Fruit fly (Drosophila melanogaster) Kc167 (cell line): Measurements from ENCODE around the gene xit.

ENCODE experiments used
- Myc ChIP-seq: fragments of >200 bp; optimal IDR thresholded peaks from 2 replicates; lab custom pipeline; 2017; ENCODE audit warnings: missing external identifiers
- Sin3A ChIP-seq: fragments of >200 bp; optimal IDR thresholded peaks from 2 replicates; lab custom pipeline; 2018; ENCODE audit warnings: missing external identifiers
- h ChIP-seq: fragments of >200 bp; optimal IDR thresholded peaks from 3 replicates; lab custom pipeline; 2018; ENCODE audit warnings: missing external identifiers
- insv ChIP-seq: fragments of >200 bp; optimal IDR thresholded peaks from 3 replicates; lab custom pipeline; 2018; ENCODE audit warnings: missing external identifiers
- psq ChIP-seq: fragments of >200 bp; optimal IDR thresholded peaks from 2 replicates; lab custom pipeline; 2017; ENCODE audit warnings: missing external identifiers
- ttk ChIP-seq: sonication (Bioruptor generic); optimal IDR thresholded peaks from 2 replicates; lab custom pipeline; 2017; ENCODE audit warnings: missing external identifiers

The xit gene

dm6 chrX:6857269-6857668 is 36.5 kb downstream of the xit start:
- no peak for TF ChIP-seq psq (lab: Kevin White, UChicago)

DNA sequence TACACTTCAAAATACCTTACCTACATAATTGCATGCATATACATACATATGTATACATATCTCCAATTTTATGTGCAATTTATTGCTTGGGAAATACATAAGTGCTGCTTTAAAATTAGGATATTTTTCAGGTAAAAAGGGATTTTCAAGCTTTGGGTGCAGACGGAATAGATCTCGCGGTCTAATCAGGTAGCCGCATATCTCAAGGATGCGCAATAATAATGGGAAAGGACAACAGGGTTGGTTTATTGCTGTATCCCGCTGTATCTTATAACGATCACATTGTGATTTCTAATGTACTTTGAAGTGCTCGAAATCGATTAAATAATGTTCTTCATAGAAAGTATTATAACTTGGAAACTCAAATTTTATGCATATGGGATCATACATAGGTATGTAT is 36.9 kb downstream of the xit start:
- TF ChIP-seq insv (no peak), ttk (no peak), h (no peak), Sin3A (lab: Kevin White, UChicago) (no peak), psq (lab: Kevin White, UChicago) (no peak), Myc (lab: Kevin White, UChicago) (no peak)

dm6 chrX:6859245-6859644 is 38.4 kb downstream of the xit start:
- TF ChIP-seq Sin3A (lab: Kevin White, UChicago): no peak
- TF ChIP-seq psq (lab: Kevin White, UChicago): peak; percentile 69

DNA sequence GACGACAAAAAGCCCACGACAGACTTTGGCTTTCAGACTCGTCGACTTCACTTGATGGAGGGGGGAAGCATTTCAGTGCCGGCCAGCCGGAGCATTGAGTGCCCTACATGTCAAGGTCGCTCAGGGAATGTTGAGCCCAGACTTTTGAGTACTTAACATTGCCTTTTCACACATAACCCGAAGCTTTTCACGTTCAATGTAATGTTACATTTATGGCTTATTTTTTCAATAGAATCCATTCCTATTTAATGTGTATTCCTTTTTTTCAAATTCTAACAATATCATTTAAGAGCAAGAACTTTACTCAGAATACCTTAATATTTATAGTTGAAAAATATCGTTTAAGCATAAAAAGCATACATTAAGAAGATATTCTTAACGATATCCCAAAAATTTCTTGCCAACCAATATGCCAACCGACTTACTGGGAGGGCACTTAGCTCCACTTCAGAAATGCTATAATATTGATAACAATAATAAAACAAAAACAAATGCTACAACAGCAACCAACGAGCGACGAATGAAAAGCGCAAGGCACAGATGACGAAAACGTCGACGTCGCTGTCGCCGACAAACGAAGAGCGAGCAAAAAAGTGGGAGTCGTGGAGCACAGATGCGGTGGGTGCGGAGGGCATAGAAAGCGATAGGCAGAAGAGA is 39.1 kb downstream of the xit start:
- no peak for TF ChIP-seq Sin3A (lab: Kevin White, UChicago)

DNA sequence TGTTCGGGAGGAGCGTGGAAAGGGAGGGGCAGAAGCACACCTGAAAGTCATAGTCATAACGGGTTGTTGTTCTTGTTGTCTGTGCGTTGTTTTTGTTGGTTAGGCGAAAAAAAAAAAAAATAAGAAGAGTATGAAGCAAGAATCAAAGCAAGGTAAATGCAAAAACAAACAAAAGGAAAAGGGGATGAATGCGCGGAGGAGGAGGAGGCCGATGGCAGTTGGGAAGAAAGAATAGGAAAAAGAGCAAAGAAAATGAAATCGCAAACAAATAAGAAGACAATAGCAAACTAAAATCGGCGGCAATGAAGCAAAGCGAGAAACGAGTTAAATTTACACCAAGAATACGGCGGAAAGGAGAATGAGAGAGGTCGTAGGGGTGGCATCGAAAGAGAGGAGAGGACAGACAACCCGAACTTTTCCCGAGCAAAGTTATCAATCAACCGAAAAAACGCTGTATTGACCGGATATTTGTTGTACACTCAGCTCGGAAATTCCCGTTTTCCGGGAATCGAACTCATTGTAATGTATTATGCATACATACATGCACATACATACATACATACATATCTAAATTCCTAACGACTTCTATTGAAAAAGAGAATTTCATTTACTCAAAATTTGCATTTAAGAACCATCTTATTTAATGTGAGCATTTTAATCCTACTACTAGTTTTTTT is 39.7 kb downstream of the xit start:
- TF ChIP-seq Myc (lab: Kevin White, UChicago) (no peak), h (no peak), insv (no peak), Sin3A (lab: Kevin White, UChicago) (no peak), ttk (no peak), psq (lab: Kevin White, UChicago) (no peak)

DNA sequence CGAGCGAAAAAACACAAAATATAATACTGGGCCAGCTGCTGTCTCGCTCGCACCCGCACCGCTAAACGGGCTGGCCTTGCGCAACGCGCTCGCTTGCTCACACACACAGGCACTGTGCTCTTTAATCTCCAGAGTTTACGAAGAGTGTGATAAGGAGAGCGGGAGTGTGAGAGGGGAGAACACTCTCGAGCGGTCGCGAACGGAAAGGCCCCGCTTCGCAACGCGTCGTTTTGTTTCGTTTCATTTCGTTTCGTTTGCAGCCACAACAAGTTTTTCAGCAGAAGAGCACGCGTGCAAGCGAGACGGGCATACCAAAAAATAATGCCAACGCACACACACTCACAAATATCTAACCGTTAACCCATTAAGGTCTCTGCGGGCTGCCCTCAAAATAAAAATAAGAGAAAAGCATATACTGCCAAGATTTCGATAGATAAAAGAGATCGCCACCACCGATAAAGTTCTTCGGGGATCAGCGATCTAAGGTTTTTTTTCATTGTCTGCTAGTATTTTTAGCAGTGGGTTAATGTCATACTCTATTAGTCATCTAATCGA is 40.8 kb downstream of the xit start:
- TF ChIP-seq Myc (lab: Kevin White, UChicago) (no peak), psq (lab: Kevin White, UChicago) (no peak), h (no peak), insv (no peak), Sin3A (lab: Kevin White, UChicago) (no peak), ttk (no peak)

DNA sequence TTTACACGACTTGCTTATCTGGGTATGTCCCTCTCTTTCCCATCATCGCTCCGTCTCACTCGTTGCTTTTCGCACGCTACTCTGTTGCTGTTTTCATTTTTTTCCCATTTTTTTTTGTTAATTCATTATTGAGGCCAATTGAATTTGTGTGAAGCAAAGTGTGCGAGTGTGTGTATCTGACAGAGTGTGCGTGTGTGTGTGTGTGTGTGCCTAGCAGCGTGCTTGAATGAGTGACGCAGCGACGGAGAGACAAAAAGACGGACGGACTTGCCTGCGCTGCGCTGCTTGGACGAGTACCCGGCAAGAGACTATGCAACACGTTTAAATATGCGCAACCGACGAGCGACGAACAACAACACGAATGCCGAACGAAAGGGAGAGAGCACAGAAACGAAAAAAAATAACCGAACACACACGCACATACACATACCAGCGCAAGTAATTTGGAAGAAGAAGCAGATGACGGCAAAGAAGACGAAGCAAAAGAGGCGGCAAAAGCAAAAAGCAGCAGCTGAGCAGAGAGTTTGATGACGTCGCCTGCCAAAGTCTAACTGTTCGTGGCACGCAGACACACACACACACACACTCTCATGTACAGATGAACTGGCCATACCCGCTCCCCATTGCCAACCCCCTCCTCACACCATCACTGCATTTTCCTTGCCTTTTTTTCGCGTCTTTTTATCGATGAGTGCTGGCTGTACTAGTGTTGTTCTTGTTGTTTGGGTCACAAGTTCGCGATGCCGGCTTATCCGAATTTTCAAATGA is 41.9 kb downstream of the xit start:
- TF ChIP-seq psq (lab: Kevin White, UChicago) (peak; percentile 52), Sin3A (lab: Kevin White, UChicago) (no peak), insv (no peak), ttk (no peak), h (no peak), Myc (lab: Kevin White, UChicago) (no peak)

DNA sequence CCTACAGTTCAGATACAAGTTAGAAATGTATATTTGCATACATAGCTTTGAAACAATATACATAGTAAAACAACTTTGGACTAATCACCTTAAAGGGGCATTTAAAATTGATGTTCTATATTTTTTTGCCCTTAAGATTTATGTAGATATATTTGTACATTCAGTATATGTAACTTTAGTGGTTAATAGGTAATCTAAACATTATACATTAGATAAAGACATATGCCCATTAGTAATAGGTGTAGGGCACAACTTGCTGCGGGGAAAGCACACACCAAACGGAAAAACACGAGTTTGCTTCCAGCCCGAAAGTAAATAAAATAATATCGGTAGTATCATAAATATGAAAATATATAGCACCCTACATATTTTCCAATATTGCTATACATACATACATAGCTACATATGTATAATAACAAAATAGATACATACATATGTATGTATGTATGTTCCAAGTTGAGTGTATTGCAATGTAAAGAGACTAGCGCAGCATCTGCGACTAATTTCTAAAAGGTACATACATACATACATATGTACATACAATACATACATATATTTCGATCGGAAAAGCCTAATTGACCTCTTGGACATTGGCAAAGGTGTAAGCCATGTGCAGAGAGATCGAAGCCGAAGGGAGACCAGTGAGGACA is 42.6 kb downstream of the xit start, which contains the start of gene CG43736:
CG43736 (plus strand) TSS at position 600 of the 650 bp plus-strand sequence.
- no peak for TF ChIP-seq ttk
- TF ChIP-seq insv: no peak
- no peak for TF ChIP-seq Sin3A (lab: Kevin White, UChicago)
- TF ChIP-seq h: no peak
- TF ChIP-seq Myc (lab: Kevin White, UChicago): no peak
- no peak for TF ChIP-seq psq (lab: Kevin White, UChicago)

- TF ChIP-seq ttk (no peak), Myc (lab: Kevin White, UChicago) (no peak), h (no peak), Sin3A (lab: Kevin White, UChicago) (no peak), psq (lab: Kevin White, UChicago) (no peak), insv (no peak)
Observed at dm6 chrX:6865039-6865438, 44.2 kb downstream of the xit start.

dm6 chrX:6866040-6866439 is 45.2 kb downstream of the xit start:
- no peak for TF ChIP-seq Sin3A (lab: Kevin White, UChicago)
- TF ChIP-seq insv: no peak

dm6 chrX:6866764-6867163 is 45.9 kb downstream of the xit start:
- no peak for TF ChIP-seq h
- no peak for TF ChIP-seq Myc (lab: Kevin White, UChicago)
- no peak for TF ChIP-seq ttk
- no peak for TF ChIP-seq Sin3A (lab: Kevin White, UChicago)
- no peak for TF ChIP-seq insv
- TF ChIP-seq psq (lab: Kevin White, UChicago): no peak

- peak; percentile 89 for TF ChIP-seq psq (lab: Kevin White, UChicago)
- TF ChIP-seq insv: no peak
Observed at dm6 chrX:6867175-6868023, 46.6 kb downstream of the xit start, which contains the start of gene CG14434. Gene CG14434, minus strand, starts transcription at chrX:6867194.
